Worm (Caenorhabditis elegans) whole organism, young adult: ENCODE results near the gene tiar-2.

ENCODE experiments used
- B0035.1 ChIP-seq: sonication (generic microtip); optimal IDR thresholded peaks from 2 replicates; lab custom pipeline; 2016; ENCODE audit warnings: missing genetic modification characterization, mild to moderate bottlenecking, missing compliant biosample characterization, missing genotype, missing genetic modification reagents
- B0261.1 ChIP-seq: sonication (generic microtip); optimal IDR thresholded peaks from 2 replicates; lab custom pipeline; 2016; ENCODE audit warnings: mild to moderate bottlenecking, missing genetic modification characterization, moderate library complexity, missing compliant biosample characterization
- C17E4.6 ChIP-seq: fragments of 200-800 bp; sonication (Bioruptor generic); IDR thresholded peaks from 2 replicates; pipeline ENCODE4 v1.3.6; 2022; ENCODE audit warnings: missing genetic modification reagents, missing genetic modification characterization, missing compliant biosample characterization
- F10E7.11 ChIP-seq: sonication (generic microtip); optimal IDR thresholded peaks from 2 replicates; lab custom pipeline; 2017; ENCODE audit warnings: mild to moderate bottlenecking, missing genetic modification characterization, moderate library complexity, missing compliant biosample characterization
- F49E8.2 ChIP-seq: sonication (generic microtip); optimal IDR thresholded peaks from 3 replicates; lab custom pipeline; 2017; ENCODE audit warnings: missing genetic modification characterization, mild to moderate bottlenecking, missing compliant biosample characterization, antibody characterized with exemption, moderate library complexity; ENCODE audit not compliant: insufficient read depth
- F57C9.4 ChIP-seq: sonication (generic microtip); optimal IDR thresholded peaks from 2 replicates; lab custom pipeline; 2017; ENCODE audit warnings: mild to moderate bottlenecking, missing genetic modification characterization, missing compliant biosample characterization
- K12H6.12 ChIP-seq: fragments of 200-800 bp; sonication (Bioruptor generic); optimal IDR thresholded peaks from 2 replicates; lab custom pipeline; 2018; ENCODE audit warnings: mild to moderate bottlenecking, missing genetic modification characterization, missing compliant biosample characterization
- Y53G8AR.9 ChIP-seq: fragments of 200-800 bp; sonication (Bioruptor generic); conservative IDR thresholded peaks from 2 replicates; pipeline ENCODE4 v1.3.6; 2022; ENCODE audit warnings: missing genetic modification reagents, missing genetic modification characterization, missing compliant biosample characterization
- Y56A3A.18 ChIP-seq: fragments of 200-800 bp; sonication (Bioruptor generic); IDR thresholded peaks from 2 replicates; pipeline ENCODE4 v1.3.6; 2022; ENCODE audit warnings: missing genetic modification reagents, missing genetic modification characterization, missing compliant biosample characterization
- Y79H2A.3 ChIP-seq: fragments of 200-800 bp; sonication (Bioruptor generic); conservative IDR thresholded peaks from 2 replicates; pipeline ENCODE4 v1.3.6; 2022; ENCODE audit warnings: missing genetic modification reagents, missing genetic modification characterization, missing compliant biosample characterization
- aptf-2 ChIP-seq: fragments of 200-800 bp; sonication (Bioruptor generic); conservative IDR thresholded peaks from 2 replicates; pipeline ENCODE4 v1.3.6; 2022; ENCODE audit warnings: missing genetic modification reagents, missing genetic modification characterization, missing compliant biosample characterization
- aptf-3 ChIP-seq: fragments of 200-800 bp; sonication (Bioruptor generic); IDR thresholded peaks from 2 replicates; pipeline ENCODE4 v1.3.6; 2022; ENCODE audit warnings: missing genetic modification characterization, missing compliant biosample characterization
- attf-3 ChIP-seq: fragments of 200-800 bp; sonication (Bioruptor generic); conservative IDR thresholded peaks from 2 replicates; pipeline ENCODE4 v1.3.6; 2022; ENCODE audit warnings: missing genetic modification reagents, missing genetic modification characterization, missing compliant biosample characterization
- attf-5 ChIP-seq: fragments of 200-800 bp; sonication (Bioruptor generic); optimal IDR thresholded peaks from 2 replicates; lab custom pipeline; 2018; ENCODE audit warnings: mild to moderate bottlenecking, missing genetic modification characterization, missing compliant biosample characterization
- bed-1 ChIP-seq: fragments of 200-800 bp; sonication (Bioruptor generic); IDR thresholded peaks from 2 replicates; pipeline ENCODE4 v1.3.6; 2022; ENCODE audit warnings: missing genetic modification reagents, missing genetic modification characterization, missing compliant biosample characterization
- bed-2 ChIP-seq: fragments of 200-800 bp; sonication (Bioruptor generic); IDR thresholded peaks from 2 replicates; pipeline ENCODE4 v1.3.6; 2022; ENCODE audit warnings: missing genetic modification reagents, missing genetic modification characterization, missing compliant biosample characterization
- ceh-27 ChIP-seq: fragments of 200-800 bp; sonication (Bioruptor generic); optimal IDR thresholded peaks from 2 replicates; lab custom pipeline; 2018; ENCODE audit warnings: mild to moderate bottlenecking, missing genetic modification characterization, moderate library complexity, missing compliant biosample characterization
- chd-7 ChIP-seq: sonication (generic microtip); optimal IDR thresholded peaks from 2 replicates; lab custom pipeline; 2016; ENCODE audit warnings: mild to moderate bottlenecking, missing genetic modification characterization, moderate library complexity, missing compliant biosample characterization
- die-1 ChIP-seq: sonication (generic microtip); optimal IDR thresholded peaks from 2 replicates; lab custom pipeline; 2016; ENCODE audit warnings: missing genotype, mild to moderate bottlenecking, missing genetic modification characterization, missing compliant biosample characterization
- dox-1 ChIP-seq: fragments of 200-800 bp; sonication (Bioruptor generic); IDR thresholded peaks from 2 replicates; pipeline ENCODE4 v1.3.6; 2022; ENCODE audit warnings: missing genetic modification reagents, missing genetic modification characterization, missing compliant biosample characterization
- dpff-1 ChIP-seq: sonication (generic microtip); optimal IDR thresholded peaks from 2 replicates; lab custom pipeline; 2017; ENCODE audit warnings: mild to moderate bottlenecking, missing genetic modification characterization, missing compliant biosample characterization
- dpl-1 ChIP-seq: fragments of 150-350 bp; optimal IDR thresholded peaks from 2 replicates; lab custom pipeline; 2014; ENCODE audit warnings: missing biosample characterization, missing genetic modification reagents, missing genetic modification characterization
- egl-44 ChIP-seq: fragments of 200-800 bp; sonication (Bioruptor generic); IDR thresholded peaks from 2 replicates; pipeline ENCODE4 v1.3.6; 2022; ENCODE audit warnings: missing genetic modification reagents, missing genetic modification characterization, missing compliant biosample characterization
- ekl-4 ChIP-seq: fragments of 200-800 bp; sonication (Bioruptor generic); IDR thresholded peaks from 2 replicates; pipeline ENCODE4 v1.3.6; 2022; ENCODE audit warnings: missing genetic modification reagents, missing genetic modification characterization, missing compliant biosample characterization
- ets-4 ChIP-seq: fragments of 200-800 bp; sonication (Bioruptor generic); optimal IDR thresholded peaks from 2 replicates; lab custom pipeline; 2018; ENCODE audit warnings: mild to moderate bottlenecking, missing genetic modification characterization, missing compliant biosample characterization
- him-1 ChIP-seq: sonication (generic microtip); optimal IDR thresholded peaks from 2 replicates; lab custom pipeline; 2016; ENCODE audit warnings: missing genotype, missing genetic modification reagents, missing genetic modification characterization, missing compliant biosample characterization
- hmg-1.2 ChIP-seq: fragments of 200-800 bp; sonication (Bioruptor generic); IDR thresholded peaks from 2 replicates; pipeline ENCODE4 v1.3.6; 2022; ENCODE audit warnings: missing genetic modification reagents, missing genetic modification characterization, missing compliant biosample characterization
- hrde-1 ChIP-seq: sonication (generic microtip); optimal IDR thresholded peaks from 2 replicates; lab custom pipeline; 2016; ENCODE audit warnings: missing genetic modification characterization, mild to moderate bottlenecking, missing compliant biosample characterization, moderate library complexity, missing genotype, missing genetic modification reagents, borderline replicate concordance
- hsf-1 ChIP-seq: fragments of 200-800 bp; sonication (Bioruptor generic); IDR thresholded peaks from 2 replicates; pipeline ENCODE4 v1.3.6; 2022; ENCODE audit warnings: missing genetic modification reagents, missing genetic modification characterization, missing compliant biosample characterization
- lin-40 ChIP-seq: sonication (generic microtip); optimal IDR thresholded peaks from 2 replicates; lab custom pipeline; 2016; ENCODE audit warnings: missing genetic modification characterization, mild to moderate bottlenecking, missing compliant biosample characterization, missing genotype, missing genetic modification reagents
- lin-54 ChIP-seq: fragments of 200-800 bp; sonication (Bioruptor generic); optimal IDR thresholded peaks from 2 replicates; lab custom pipeline; 2018; ENCODE audit warnings: mild to moderate bottlenecking, missing genetic modification characterization, missing compliant biosample characterization
- madf-3 ChIP-seq: fragments of 200-800 bp; sonication (Bioruptor generic); IDR thresholded peaks from 2 replicates; pipeline ENCODE4 v1.3.6; 2022; ENCODE audit warnings: missing genetic modification reagents, missing genetic modification characterization, missing compliant biosample characterization
- madf-6 ChIP-seq: fragments of 200-800 bp; sonication (Bioruptor generic); IDR thresholded peaks from 2 replicates; pipeline ENCODE4 v1.3.6; 2022; ENCODE audit warnings: missing genetic modification reagents, missing genetic modification characterization, missing compliant biosample characterization
- mel-28 ChIP-seq: sonication (generic microtip); optimal IDR thresholded peaks from 2 replicates; lab custom pipeline; 2016; ENCODE audit warnings: borderline replicate concordance, mild to moderate bottlenecking, missing genetic modification characterization, missing compliant biosample characterization
- mes-4 ChIP-seq: sonication (generic microtip); optimal IDR thresholded peaks from 2 replicates; lab custom pipeline; 2016; ENCODE audit warnings: missing genotype, missing genetic modification characterization, missing compliant biosample characterization
- nfya-1 ChIP-seq: sonication (generic microtip); optimal IDR thresholded peaks from 2 replicates; lab custom pipeline; 2017; ENCODE audit warnings: antibody characterized with exemption, missing compliant biosample characterization, missing genetic modification characterization, borderline replicate concordance; ENCODE audit not compliant: insufficient read depth
- pbrm-1 ChIP-seq: fragments of 200-800 bp; sonication (Bioruptor generic); IDR thresholded peaks from 2 replicates; pipeline ENCODE4 v1.3.6; 2022; ENCODE audit warnings: missing genetic modification reagents, missing genetic modification characterization, missing compliant biosample characterization
- repo-1 ChIP-seq: sonication (generic microtip); optimal IDR thresholded peaks from 2 replicates; lab custom pipeline; 2017; ENCODE audit warnings: mild to moderate bottlenecking, missing genetic modification characterization, missing compliant biosample characterization
- sdz-38 ChIP-seq: sonication (generic microtip); optimal IDR thresholded peaks from 2 replicates; lab custom pipeline; 2016; ENCODE audit warnings: missing genotype, missing genetic modification characterization, missing compliant biosample characterization
- snpc-4 ChIP-seq, 5 experiments: fragments of 150-350 bp in 1 of 5; sonication (generic microtip) in 4 of 5; optimal IDR thresholded peaks; 2 replicates each; lab custom pipeline; 2014 to 2018; ENCODE audit warnings: missing genetic modification characterization in 5 of 5, missing biosample characterization in 3 of 5, antibody characterized with exemption in 2 of 5, mild to moderate bottlenecking in 2 of 5, missing compliant biosample characterization in 2 of 5, missing genotype in 2 of 5, moderate library complexity in 2 of 5, missing genetic modification reagents in 1 of 5
- tlf-1 ChIP-seq: fragments of 200-800 bp; sonication (Bioruptor generic); optimal IDR thresholded peaks from 2 replicates; lab custom pipeline; 2018; ENCODE audit warnings: mild to moderate bottlenecking, missing genetic modification characterization, missing compliant biosample characterization
- ztf-25 ChIP-seq: fragments of 200-800 bp; sonication (Bioruptor generic); IDR thresholded peaks from 2 replicates; pipeline ENCODE4 v1.3.6; 2022; ENCODE audit warnings: missing genetic modification reagents, missing genetic modification characterization, missing compliant biosample characterization
- ztf-28 ChIP-seq: fragments of 200-800 bp; sonication (Bioruptor generic); IDR thresholded peaks from 2 replicates; pipeline ENCODE4 v1.3.6; 2022; ENCODE audit warnings: missing genetic modification reagents, missing genetic modification characterization, missing compliant biosample characterization
- ztf-3 ChIP-seq: fragments of 200-800 bp; sonication (Bioruptor generic); optimal IDR thresholded peaks from 2 replicates; lab custom pipeline; 2018; ENCODE audit warnings: mild to moderate bottlenecking, missing genetic modification characterization, missing compliant biosample characterization

The tiar-2 gene

DNA sequence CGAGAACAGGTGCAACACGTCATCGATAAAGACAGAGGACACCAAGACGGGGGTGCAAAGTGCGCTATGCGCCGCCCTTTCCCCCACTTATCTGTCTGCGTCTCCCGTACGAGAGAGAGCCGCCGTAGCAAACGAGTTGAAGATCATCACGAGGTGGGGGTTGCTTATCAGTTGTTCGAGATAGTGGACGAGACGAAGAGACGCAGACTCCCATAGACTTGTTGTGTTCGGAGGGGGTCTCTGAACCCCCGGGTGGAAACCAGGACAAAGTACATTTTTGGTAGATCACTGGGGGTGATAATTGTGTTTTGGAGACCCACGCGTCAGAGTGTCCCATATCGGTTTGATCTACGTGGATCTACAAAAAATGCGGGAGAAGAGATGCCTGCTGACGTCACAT, 30.3 kb downstream of the tiar-2 start (continued):
- TF ChIP-seq snpc-4 (GFP tag; optimal IDR thresholded peaks at IDR 0.05; lab: Kevin White, UChicago) (no peak), snpc-4 (tag; optimal IDR thresholded peaks at IDR 0.05; lab: Kevin White, UChicago) (peak in 2 of 4 experiments; percentile 63 to 64), F49E8.2 (tag; lab: Kevin White, UChicago) (no peak), hrde-1 (tag; lab: Kevin White, UChicago) (no peak), chd-7 (tag; lab: Kevin White, UChicago) (peak; percentile 84), madf-3 (GFP tag; lab: Robert Waterston, UW) (0 out of 2 replicates have a peak, but pooled peaks have one; percentile 5), C17E4.6 (no peak), tlf-1 (peak; percentile 83), dpff-1 (no peak), Y53G8AR.9 (GFP tag; lab: Robert Waterston, UW) (peak; percentile 89), nfya-1 (tag; lab: Kevin White, UChicago) (no peak), dpl-1 (GFP tag; lab: Kevin White, UChicago) (no peak), K12H6.12 (peak; percentile 66), mes-4 (tag; lab: Kevin White, UChicago) (no peak), aptf-3 (GFP tag; lab: Robert Waterston, UW) (no peak), ceh-27 (peak; percentile 14), B0261.1 (tag; lab: Kevin White, UChicago) (no peak), lin-54 (GFP tag; lab: Kevin White, UChicago) (peak; percentile 61), aptf-2 (GFP tag; lab: Robert Waterston, UW) (no peak), dox-1 (GFP tag; lab: Robert Waterston, UW) (peak; percentile 89), die-1 (tag; lab: Kevin White, UChicago) (peak; percentile 32), repo-1 (tag; lab: Kevin White, UChicago) (peak; percentile 45), bed-2 (GFP tag; lab: Robert Waterston, UW) (no peak), B0035.1 (tag; lab: Kevin White, UChicago) (no peak), pbrm-1 (GFP tag; lab: Robert Waterston, UW) (peak; percentile 83), F57C9.4 (tag; lab: Kevin White, UChicago) (peak; percentile 1), ekl-4 (GFP tag; lab: Robert Waterston, UW) (peak; percentile 67; the same call in 1 of the 2 replicates), hmg-1.2 (GFP tag; lab: Robert Waterston, UW) (peak; percentile 91), egl-44 (peak; percentile 87), attf-5 (GFP tag; lab: Kevin White, UChicago) (peak; percentile 79), Y79H2A.3 (GFP tag; lab: Robert Waterston, UW) (no peak)
- TF ChIP-seq, all 124 proteins: peak for 51

DNA sequence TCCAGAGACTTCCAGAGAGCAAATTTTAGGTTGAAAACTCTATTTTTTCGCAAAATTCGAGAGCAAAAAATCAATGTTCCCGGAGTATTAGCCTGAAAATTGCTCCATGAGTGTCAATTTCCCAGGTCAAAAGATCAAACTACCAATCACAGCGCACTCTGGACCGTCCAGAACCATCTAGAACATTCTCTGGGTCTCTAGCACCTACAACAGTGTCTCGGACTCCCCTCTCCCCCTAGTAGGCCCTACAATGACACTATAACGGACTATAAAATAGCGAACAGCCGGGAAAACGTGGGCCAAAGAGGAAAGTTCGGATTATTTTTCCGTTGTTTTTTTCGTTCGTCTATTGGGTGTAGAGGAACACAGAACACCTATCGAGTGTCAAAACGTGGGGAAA, 30.9 kb downstream of the tiar-2 start:
- no peak for TF ChIP-seq Y53G8AR.9 (GFP tag; lab: Robert Waterston, UW)
- peak; percentile 79 for TF ChIP-seq hsf-1 (GFP tag; lab: Robert Waterston, UW)

DNA sequence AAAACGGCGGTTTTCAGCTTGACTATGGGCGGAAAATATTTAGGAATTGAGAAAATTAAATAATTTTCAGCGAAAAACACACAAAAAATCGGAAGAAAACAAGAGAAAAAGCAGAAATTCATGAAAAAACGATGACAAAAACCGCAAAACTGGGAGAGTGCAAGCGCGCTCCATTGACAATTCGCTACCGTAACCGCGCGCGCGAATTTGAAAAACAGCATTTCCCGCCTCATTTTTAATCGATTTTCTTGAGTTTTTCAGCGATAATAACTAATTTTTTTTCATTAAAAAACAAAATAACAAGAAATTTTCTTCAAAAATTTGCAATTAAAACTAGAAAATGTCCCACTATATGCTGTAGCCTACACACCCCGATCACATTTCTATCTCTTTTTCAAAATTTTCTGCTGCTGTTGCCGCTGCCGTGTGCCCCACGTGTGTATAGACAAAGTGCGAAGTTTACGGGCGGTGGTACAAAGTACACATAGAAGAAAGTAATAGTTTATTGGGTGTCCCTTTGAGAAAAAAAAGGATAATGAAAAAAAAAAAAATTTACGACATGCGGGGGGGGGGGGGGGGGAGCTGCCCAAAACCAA, 31.5 kb downstream of the tiar-2 start:
- TF ChIP-seq him-1 (tag; lab: Kevin White, UChicago) (peak; percentile 66), Y56A3A.18 (no peak), dox-1 (GFP tag; lab: Robert Waterston, UW) (peak; percentile 71), ets-4 (GFP tag; lab: Kevin White, UChicago) (no peak), sdz-38 (tag; lab: Kevin White, UChicago) (no peak), mel-28 (no peak), lin-40 (tag; lab: Kevin White, UChicago) (peak; percentile 7), ztf-28 (GFP tag; lab: Robert Waterston, UW) (peak; percentile 79; the same call in 1 of the 2 replicates), hrde-1 (tag; lab: Kevin White, UChicago) (peak; percentile 56), attf-3 (GFP tag; lab: Robert Waterston, UW) (0 out of 2 replicates have a peak, but pooled peaks have one; percentile 57), F10E7.11 (tag; lab: Kevin White, UChicago) (no peak), chd-7 (tag; lab: Kevin White, UChicago) (no peak), bed-1 (GFP tag; lab: Robert Waterston, UW) (no peak), madf-6 (peak; percentile 97), ztf-3 (GFP tag; lab: Kevin White, UChicago) (no peak), ztf-25 (GFP tag; lab: Robert Waterston, UW) (no peak)
